Fruit fly (Drosophila melanogaster): ENCODE data around the gene Nopp140.

DNA sequence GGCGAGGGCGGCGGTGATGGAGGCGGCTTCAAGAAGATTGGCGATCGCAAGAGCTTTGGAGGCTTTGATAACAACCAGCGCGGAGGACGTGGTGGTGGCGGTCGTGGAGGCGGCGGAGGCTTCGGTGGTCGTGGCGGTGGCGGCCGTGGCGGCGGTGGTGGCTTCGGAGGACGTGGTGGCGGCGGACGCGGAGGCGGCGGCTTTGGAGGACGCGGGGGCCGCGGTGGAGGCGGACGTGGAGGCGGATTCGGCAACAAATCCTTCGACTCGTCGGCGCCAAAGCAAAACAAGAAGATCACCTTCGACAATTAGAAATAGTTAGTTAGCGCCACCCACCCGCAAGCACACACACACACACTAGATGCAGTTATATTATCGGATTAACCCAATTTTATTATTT lies 3.0 kb downstream of the Nopp140 start:
- TF ChIP-seq pan (optimal IDR thresholded peaks at IDR 0.05) (no peak), Hr78 (GFP tag; optimal IDR thresholded peaks at IDR 0.05) (no peak), HLH106 (tag; optimal IDR thresholded peaks at IDR 0.05) (no peak), fru (GFP tag; optimal IDR thresholded peaks at IDR 0.05) (no peak), Vsx2 (GFP tag; optimal IDR thresholded peaks at IDR 0.05; ENCODE audit: partially characterized antibody) (no peak), psq (GFP tag; optimal IDR thresholded peaks at IDR 0.05) (no peak), rgr (GFP tag; optimal IDR thresholded peaks at IDR 0.05) (no peak), foxo (GFP tag; optimal IDR thresholded peaks at IDR 0.05) (no peak), Dfd (GFP tag; optimal IDR thresholded peaks at IDR 0.05) (peak; percentile 43), CrebA (GFP tag; optimal IDR thresholded peaks at IDR 0.05; ENCODE audit: borderline replicate concordance) (no peak), brk (GFP tag; optimal IDR thresholded peaks at IDR 0.05) (no peak), h (GFP tag; optimal IDR thresholded peaks at IDR 0.05) (no peak), usp (GFP tag; optimal IDR thresholded peaks at IDR 0.05) (no peak)

Data from whole organism, wandering third instar larva.